Fruit fly (Drosophila melanogaster): ENCODE results near the gene mod.
A peak's percentile ranks its signal among the peaks of the same experiment; 100 is the strongest.

DNA sequence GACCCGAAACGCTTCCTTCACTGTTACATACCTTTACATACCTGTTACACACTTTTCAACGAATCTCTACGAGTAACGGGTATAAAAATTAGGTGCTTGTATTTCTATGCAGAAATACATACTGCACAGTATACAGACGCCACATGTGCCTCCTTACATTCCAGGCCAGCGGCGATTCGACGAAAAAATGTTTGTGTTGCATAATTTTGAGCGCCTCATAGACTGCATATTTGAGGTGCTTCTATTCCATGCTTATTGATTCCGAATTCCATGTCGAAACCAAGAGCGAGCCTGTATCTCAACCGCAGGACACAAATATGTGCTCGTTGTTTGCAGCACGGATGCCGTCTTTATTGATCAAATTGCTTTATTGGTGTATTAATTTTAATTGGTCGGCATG lies 45.5 kb upstream of the mod start:
- peak; percentile 57 to 59 for TF ChIP-seq CTCF (optimal IDR thresholded peaks at IDR 0.05)
- TF ChIP-seq CG8478 (optimal IDR thresholded peaks at IDR 0.05) = no peak
